Worm (Caenorhabditis elegans) whole organism, late embryonic: ENCODE measurements around the gene srg-46.

Experiments
- ama-1 ChIP-seq: fragments of 150-350 bp; optimal IDR thresholded peaks from 2 replicates; lab custom pipeline; 2014
- dmd-4 ChIP-seq: sonication (generic microtip); optimal IDR thresholded peaks from 2 replicates; lab custom pipeline; 2016; ENCODE audit warnings: borderline replicate concordance, missing genetic modification characterization, missing compliant biosample characterization
- fkh-10 ChIP-seq: fragments of 150-350 bp; optimal IDR thresholded peaks from 2 replicates; lab custom pipeline; 2014; ENCODE audit warnings: missing biosample characterization, missing genetic modification reagents, missing genetic modification characterization
- nhr-11 ChIP-seq: fragments of 150-350 bp; optimal IDR thresholded peaks from 2 replicates; lab custom pipeline; 2014; ENCODE audit warnings: missing biosample characterization, missing genetic modification characterization
- nhr-232 ChIP-seq: sonication (generic microtip); optimal IDR thresholded peaks from 2 replicates; lab custom pipeline; 2016; ENCODE audit warnings: missing genetic modification characterization, missing compliant biosample characterization
- odd-2 ChIP-seq: sonication (generic microtip); optimal IDR thresholded peaks from 2 replicates; lab custom pipeline; 2017; ENCODE audit warnings: antibody characterized with exemption, mild to moderate bottlenecking, missing genetic modification characterization, missing compliant biosample characterization
- pag-3 ChIP-seq: sonication (generic microtip); optimal IDR thresholded peaks from 2 replicates; lab custom pipeline; 2016; ENCODE audit warnings: missing compliant biosample characterization, missing genetic modification characterization, borderline replicate concordance
- pqm-1 ChIP-seq: sonication (generic microtip); optimal IDR thresholded peaks from 2 replicates; lab custom pipeline; 2016; ENCODE audit warnings: missing genetic modification characterization, missing compliant biosample characterization
- rnt-1 ChIP-seq: sonication (generic microtip); optimal IDR thresholded peaks from 2 replicates; lab custom pipeline; 2016; ENCODE audit warnings: missing genetic modification characterization, missing compliant biosample characterization
- ttx-3 ChIP-seq: sonication (generic microtip); optimal IDR thresholded peaks from 2 replicates; lab custom pipeline; 2016; ENCODE audit warnings: missing genetic modification reagents, missing genetic modification characterization, missing compliant biosample characterization
- zip-5 ChIP-seq: sonication (generic microtip); optimal IDR thresholded peaks from 2 replicates; lab custom pipeline; 2016; ENCODE audit warnings: missing genetic modification characterization, missing compliant biosample characterization

- TF ChIP-seq pqm-1 (tag; lab: Kevin White, UChicago), result no peak
- no peak for TF ChIP-seq fkh-10 (GFP tag; lab: Kevin White, UChicago)
- no peak for TF ChIP-seq zip-5 (tag; lab: Kevin White, UChicago)
- no peak for TF ChIP-seq ama-1 (lab: Kevin White, UChicago)
- no peak for TF ChIP-seq rnt-1 (tag; lab: Kevin White, UChicago)
- no peak for TF ChIP-seq ttx-3 (tag; lab: Kevin White, UChicago)
- no peak for TF ChIP-seq odd-2 (tag; lab: Kevin White, UChicago)
- no peak for TF ChIP-seq nhr-11 (tag; lab: Kevin White, UChicago)
- TF ChIP-seq nhr-232, result no peak
- no peak for TF ChIP-seq pag-3 (tag; lab: Kevin White, UChicago)
- TF ChIP-seq dmd-4 (tag; lab: Kevin White, UChicago), result no peak
These were observed 42.8 kb upstream of the srg-46 start, which contains the start of gene srh-15 for ce11 chrV:13320676-13321075.
